Worm (Caenorhabditis elegans) whole organism, L1 larva: ENCODE results near the gene srv-9.
"Not testable (repeated sequence)": the region's sequence is repeated elsewhere in the genome, so short reads cannot be mapped to it uniquely, and the experiment has no call there.

Source experiments
- dpl-1 ChIP-seq, 3 experiments: fragments of 150-350 bp in 2 of 3; sonication (generic microtip) in 1 of 3; optimal IDR thresholded peaks; 2 replicates each; lab custom pipeline; 2014 to 2017; ENCODE audit warnings: missing biosample characterization in 3 of 3, missing genetic modification characterization in 3 of 3, missing genetic modification reagents in 3 of 3
- fkh-10 ChIP-seq: sonication (generic microtip); optimal IDR thresholded peaks from 2 replicates; lab custom pipeline; 2017; ENCODE audit warnings: missing biosample characterization, missing genetic modification reagents, missing genetic modification characterization
- jun-1 ChIP-seq: fragments of 150-350 bp; optimal IDR thresholded peaks from 2 replicates; lab custom pipeline; 2014; ENCODE audit warnings: missing biosample characterization, missing genetic modification reagents, missing genetic modification characterization
- lin-13 ChIP-seq: fragments of 150-350 bp; optimal IDR thresholded peaks from 2 replicates; lab custom pipeline; 2014; ENCODE audit warnings: missing biosample characterization, missing genetic modification reagents, missing genetic modification characterization
- lin-39 ChIP-seq: fragments of 150-350 bp; optimal IDR thresholded peaks from 2 replicates; lab custom pipeline; 2014; ENCODE audit warnings: missing biosample characterization, missing genetic modification reagents, missing genetic modification characterization
- mdl-1 ChIP-seq, 2 experiments: fragments of 150-350 bp; optimal IDR thresholded peaks; 2 replicates each; lab custom pipeline; 2014 to 2017; ENCODE audit warnings: missing biosample characterization in 2 of 2, missing genetic modification characterization in 2 of 2, inconsistent platforms in 1 of 2
- mef-2 ChIP-seq: fragments of 150-350 bp; optimal IDR thresholded peaks from 2 replicates; lab custom pipeline; 2014; ENCODE audit warnings: missing biosample characterization, missing genetic modification characterization
- nhr-12 ChIP-seq: sonication (generic microtip); optimal IDR thresholded peaks from 2 replicates; lab custom pipeline; 2017; ENCODE audit warnings: missing biosample characterization, missing genetic modification characterization
- nhr-28 ChIP-seq: fragments of 150-350 bp; optimal IDR thresholded peaks from 2 replicates; lab custom pipeline; 2014; ENCODE audit warnings: missing biosample characterization, missing genetic modification characterization
- nhr-76 ChIP-seq: sonication (generic microtip); optimal IDR thresholded peaks from 2 replicates; lab custom pipeline; 2017; ENCODE audit warnings: missing biosample characterization, missing genetic modification characterization
- rnt-1 ChIP-seq: sonication (generic microtip); optimal IDR thresholded peaks from 2 replicates; lab custom pipeline; 2016; ENCODE audit warnings: mild to moderate bottlenecking, missing genetic modification characterization, moderate library complexity, missing compliant biosample characterization
- unc-62 ChIP-seq: fragments of 150-350 bp; optimal IDR thresholded peaks from 2 replicates; lab custom pipeline; 2014; ENCODE audit warnings: missing biosample characterization, missing genetic modification reagents, missing genetic modification characterization
- ztf-11 ChIP-seq, 2 experiments: sonication (generic microtip); optimal IDR thresholded peaks; 2 replicates each; lab custom pipeline; 2016 to 2017; ENCODE audit warnings: missing genetic modification characterization in 2 of 2, missing biosample characterization in 1 of 2, missing compliant biosample characterization in 1 of 2

ce11 chrV:13443535-13443934 is 20.6 kb upstream of the srv-9 start, which contains the start of gene Y2H9A.6:
- TF ChIP-seq fkh-10 (GFP tag; lab: Kevin White, UChicago); nhr-28 (tag; lab: Kevin White, UChicago); mef-2; jun-1 (tag; lab: Kevin White, UChicago); ztf-11 (tag; optimal IDR thresholded peaks at IDR 0.05; lab: Kevin White, UChicago); lin-13 (GFP tag; lab: Kevin White, UChicago); rnt-1 (tag; lab: Kevin White, UChicago); lin-39 (tag; lab: Kevin White, UChicago); mdl-1 (tag; optimal IDR thresholded peaks at IDR 0.05; lab: Kevin White, UChicago); nhr-12 (tag; lab: Kevin White, UChicago); dpl-1 (GFP tag; optimal IDR thresholded peaks at IDR 0.05; lab: Kevin White, UChicago); nhr-76 (tag; lab: Kevin White, UChicago); unc-62: not testable (repeated sequence)
